Worm (Caenorhabditis elegans) whole organism, early embryonic: ENCODE results near the gene clec-156.

Experiments used
- B0310.2 ChIP-seq: sonication (generic microtip); optimal IDR thresholded peaks from 2 replicates; lab custom pipeline; 2016; ENCODE audit warnings: mild to moderate bottlenecking, missing genetic modification characterization, missing compliant biosample characterization
- F13C5.2 ChIP-seq: sonication (generic microtip); optimal IDR thresholded peaks from 2 replicates; lab custom pipeline; 2017; ENCODE audit warnings: mild to moderate bottlenecking, missing genetic modification characterization, inconsistent platforms, missing compliant biosample characterization
- aly-1 ChIP-seq: sonication (generic microtip); optimal IDR thresholded peaks from 2 replicates; lab custom pipeline; 2016; ENCODE audit warnings: missing genetic modification characterization, missing compliant biosample characterization
- ama-1 ChIP-seq: fragments of 150-350 bp; optimal IDR thresholded peaks from 2 replicates; lab custom pipeline; 2014
- ceh-13 ChIP-seq: fragments of 200-800 bp; sonication (Bioruptor generic); optimal IDR thresholded peaks from 2 replicates; lab custom pipeline; 2018; ENCODE audit warnings: mild to moderate bottlenecking, missing genetic modification characterization, missing compliant biosample characterization
- ceh-36 ChIP-seq: sonication (generic microtip); optimal IDR thresholded peaks from 2 replicates; lab custom pipeline; 2016; ENCODE audit warnings: missing genetic modification characterization, inconsistent platforms, missing compliant biosample characterization
- ets-7 ChIP-seq: sonication (generic microtip); optimal IDR thresholded peaks from 2 replicates; lab custom pipeline; 2016; ENCODE audit warnings: missing genotype, missing genetic modification characterization, missing compliant biosample characterization
- flt-1 ChIP-seq: fragments of 200-800 bp; sonication (Bioruptor generic); IDR thresholded peaks from 2 replicates; pipeline ENCODE4 v1.3.6; 2022; ENCODE audit warnings: missing genetic modification characterization, missing compliant biosample characterization
- hmbx-1 ChIP-seq: sonication (generic microtip); optimal IDR thresholded peaks from 2 replicates; lab custom pipeline; 2016; ENCODE audit warnings: mild to moderate bottlenecking, missing genetic modification characterization, missing compliant biosample characterization
- hmg-4 ChIP-seq: fragments of 200-800 bp; sonication (Bioruptor generic); optimal IDR thresholded peaks from 2 replicates; lab custom pipeline; 2018; ENCODE audit warnings: mild to moderate bottlenecking, missing genetic modification characterization, missing compliant biosample characterization
- hnd-1 ChIP-seq: sonication (generic microtip); optimal IDR thresholded peaks from 2 replicates; lab custom pipeline; 2016; ENCODE audit warnings: missing genetic modification characterization, missing compliant biosample characterization
- pes-1 ChIP-seq: fragments of 200-800 bp; sonication (Bioruptor generic); IDR thresholded peaks from 2 replicates; pipeline ENCODE4 v1.3.6; 2022; ENCODE audit warnings: missing genetic modification reagents, missing genetic modification characterization, missing compliant biosample characterization
- scrt-1 ChIP-seq: fragments of 200-800 bp; sonication (Bioruptor generic); IDR thresholded peaks from 2 replicates; pipeline ENCODE4 v1.3.6; 2022; ENCODE audit warnings: missing genetic modification characterization, missing compliant biosample characterization
- sea-1 ChIP-seq: fragments of 200-800 bp; sonication (Bioruptor generic); conservative IDR thresholded peaks from 2 replicates; pipeline ENCODE4 v1.3.6; 2022; ENCODE audit warnings: missing genetic modification characterization, missing compliant biosample characterization
- tbx-11 ChIP-seq: fragments of 200-800 bp; sonication (Bioruptor generic); IDR thresholded peaks from 2 replicates; pipeline ENCODE4 v1.3.6; 2022; ENCODE audit warnings: missing genetic modification characterization, missing compliant biosample characterization
- tbx-37 ChIP-seq: fragments of 200-800 bp; sonication (Bioruptor generic); conservative IDR thresholded peaks from 2 replicates; pipeline ENCODE4 v1.3.6; 2022; ENCODE audit warnings: missing genetic modification reagents, missing genetic modification characterization, missing compliant biosample characterization
- tra-4 ChIP-seq: sonication (generic microtip); optimal IDR thresholded peaks from 2 replicates; lab custom pipeline; 2017; ENCODE audit warnings: missing genetic modification characterization, missing compliant biosample characterization

clec-156 gene

ce11 chrIII:4830207-4830606 is 11.9 kb downstream of the clec-156 start, which contains the start of gene nspd-9:
Gene nspd-9, minus strand, starts transcription at chrIII:4830307.
- no peak for TF ChIP-seq tbx-37 (GFP tag; lab: Robert Waterston, UW)
- TF ChIP-seq scrt-1 (GFP tag; lab: Robert Waterston, UW), result no peak
- TF ChIP-seq ets-7 (tag; lab: Kevin White, UChicago), result no peak
- TF ChIP-seq sea-1 (GFP tag; lab: Robert Waterston, UW), result no peak
- TF ChIP-seq aly-1, result no peak
- TF ChIP-seq B0310.2 (tag; lab: Kevin White, UChicago), result no peak

ce11 chrIII:4829440-4829839 is 12.6 kb downstream of the clec-156 start, which contains the start of gene F26A1.9:
Gene F26A1.9, minus strand, starts transcription at chrIII:4829540.
- TF ChIP-seq tra-4 (tag; lab: Kevin White, UChicago) (no peak), hmg-4 (GFP tag; lab: Kevin White, UChicago) (no peak), ama-1 (lab: Kevin White, UChicago) (no peak), ets-7 (tag; lab: Kevin White, UChicago) (no peak), sea-1 (GFP tag; lab: Robert Waterston, UW) (no peak), scrt-1 (GFP tag; lab: Robert Waterston, UW) (no peak)

ce11 chrIII:4826606-4827005 is 15.5 kb downstream of the clec-156 start, which contains the start of gene F26A1.3:
Gene F26A1.3, plus strand, starts transcription at chrIII:4826906.
- TF ChIP-seq tra-4 (tag; lab: Kevin White, UChicago), result no peak
- no peak for TF ChIP-seq ceh-36 (tag; lab: Kevin White, UChicago)
- TF ChIP-seq F13C5.2 (tag; lab: Kevin White, UChicago), result no peak
- TF ChIP-seq hnd-1 (tag; lab: Kevin White, UChicago), result no peak
- no peak for TF ChIP-seq scrt-1 (GFP tag; lab: Robert Waterston, UW)
- TF ChIP-seq ama-1 (lab: Kevin White, UChicago), result no peak
- no peak for TF ChIP-seq hmbx-1 (tag; lab: Kevin White, UChicago)

ce11 chrIII:4822140-4822539 is 19.9 kb downstream of the clec-156 start, which contains the start of gene F26A1.8:
Gene F26A1.8, minus strand, starts transcription at chrIII:4822240.
- TF ChIP-seq tra-4 (tag; lab: Kevin White, UChicago), result no peak
- no peak for TF ChIP-seq pes-1
- TF ChIP-seq ceh-13 (GFP tag; lab: Kevin White, UChicago), result no peak
- no peak for TF ChIP-seq hnd-1 (tag; lab: Kevin White, UChicago)
- TF ChIP-seq sea-1 (GFP tag; lab: Robert Waterston, UW), result no peak
- TF ChIP-seq hmg-4 (GFP tag; lab: Kevin White, UChicago), result no peak
- TF ChIP-seq scrt-1 (GFP tag; lab: Robert Waterston, UW), result no peak
- no peak for TF ChIP-seq ets-7 (tag; lab: Kevin White, UChicago)
- TF ChIP-seq ama-1 (lab: Kevin White, UChicago), result no peak
- no peak for TF ChIP-seq F13C5.2 (tag; lab: Kevin White, UChicago)
- TF ChIP-seq hmbx-1 (tag; lab: Kevin White, UChicago), result no peak
- TF ChIP-seq tbx-11, result no peak
- TF ChIP-seq flt-1, result no peak
- TF ChIP-seq tbx-37 (GFP tag; lab: Robert Waterston, UW), result no peak
- no peak for TF ChIP-seq B0310.2 (tag; lab: Kevin White, UChicago)
- no peak for TF ChIP-seq ceh-36 (tag; lab: Kevin White, UChicago)
- no peak for TF ChIP-seq aly-1

- no peak for TF ChIP-seq tbx-37 (GFP tag; lab: Robert Waterston, UW)
- no peak for TF ChIP-seq ceh-36 (tag; lab: Kevin White, UChicago)
- TF ChIP-seq aly-1, result no peak
- TF ChIP-seq pes-1, result no peak
- TF ChIP-seq scrt-1 (GFP tag; lab: Robert Waterston, UW), result no peak
- no peak for TF ChIP-seq ets-7 (tag; lab: Kevin White, UChicago)
- TF ChIP-seq hmbx-1 (tag; lab: Kevin White, UChicago), result no peak
- TF ChIP-seq B0310.2 (tag; lab: Kevin White, UChicago), result no peak
- TF ChIP-seq tra-4 (tag; lab: Kevin White, UChicago), result no peak
- TF ChIP-seq ama-1 (lab: Kevin White, UChicago), result no peak
- TF ChIP-seq tbx-11, result no peak
- TF ChIP-seq hmg-4 (GFP tag; lab: Kevin White, UChicago), result no peak
- no peak for TF ChIP-seq hnd-1 (tag; lab: Kevin White, UChicago)
- no peak for TF ChIP-seq ceh-13 (GFP tag; lab: Kevin White, UChicago)
- TF ChIP-seq flt-1, result no peak
- no peak for TF ChIP-seq F13C5.2 (tag; lab: Kevin White, UChicago)
- no peak for TF ChIP-seq sea-1 (GFP tag; lab: Robert Waterston, UW)
These were observed 22.2 kb downstream of the clec-156 start, which contains the start of gene F26A1.7 for ce11 chrIII:4819843-4820242. Gene F26A1.7, minus strand, starts transcription at chrIII:4819943.

ce11 chrIII:4817240-4817639 is 24.8 kb downstream of the clec-156 start, which contains the start of gene F26A1.4:
Gene F26A1.4, plus strand, starts transcription at chrIII:4817540.
- no peak for TF ChIP-seq ceh-13 (GFP tag; lab: Kevin White, UChicago)
- no peak for TF ChIP-seq ets-7 (tag; lab: Kevin White, UChicago)
- TF ChIP-seq F13C5.2 (tag; lab: Kevin White, UChicago), result no peak
- no peak for TF ChIP-seq flt-1
- no peak for TF ChIP-seq pes-1
- no peak for TF ChIP-seq tbx-37 (GFP tag; lab: Robert Waterston, UW)
- TF ChIP-seq aly-1, result no peak
- TF ChIP-seq sea-1 (GFP tag; lab: Robert Waterston, UW), result no peak
- TF ChIP-seq ceh-36 (tag; lab: Kevin White, UChicago), result no peak
- no peak for TF ChIP-seq tbx-11
- no peak for TF ChIP-seq hmbx-1 (tag; lab: Kevin White, UChicago)
- no peak for TF ChIP-seq tra-4 (tag; lab: Kevin White, UChicago)
- TF ChIP-seq hmg-4 (GFP tag; lab: Kevin White, UChicago), result no peak
- no peak for TF ChIP-seq scrt-1 (GFP tag; lab: Robert Waterston, UW)
- no peak for TF ChIP-seq hnd-1 (tag; lab: Kevin White, UChicago)
- TF ChIP-seq ama-1 (lab: Kevin White, UChicago), result no peak
- TF ChIP-seq B0310.2 (tag; lab: Kevin White, UChicago), result no peak

DNA sequence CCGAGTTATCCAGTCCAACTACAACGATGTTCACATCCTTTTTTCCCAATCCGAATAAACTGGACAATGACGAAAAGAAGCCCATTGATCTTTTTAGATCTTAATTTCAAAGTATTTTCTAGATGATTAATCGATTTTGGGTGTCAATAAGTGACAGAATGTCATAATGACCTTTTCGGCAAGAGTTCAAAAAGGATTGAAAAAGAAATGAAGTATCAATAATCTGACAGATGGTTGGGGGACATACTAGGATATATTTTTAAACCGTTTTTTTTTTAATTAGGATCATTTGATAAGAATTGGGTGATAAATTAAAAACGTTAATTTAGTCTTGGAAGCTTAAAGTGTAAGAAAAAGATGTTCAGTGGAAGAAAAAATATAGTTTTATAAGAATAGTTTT is 27.3 kb downstream of the clec-156 start, which contains the start of gene arl-6:
Gene arl-6, minus strand, starts transcription at position 101 of the 400 bp plus-strand sequence.
- TF ChIP-seq ceh-36 (tag; lab: Kevin White, UChicago), result no peak
- TF ChIP-seq aly-1, result no peak
- TF ChIP-seq tbx-11, result no peak
- no peak for TF ChIP-seq ceh-13 (GFP tag; lab: Kevin White, UChicago)
- no peak for TF ChIP-seq F13C5.2 (tag; lab: Kevin White, UChicago)
- no peak for TF ChIP-seq hnd-1 (tag; lab: Kevin White, UChicago)
- TF ChIP-seq flt-1, result no peak
- no peak for TF ChIP-seq ama-1 (lab: Kevin White, UChicago)
- no peak for TF ChIP-seq pes-1
- no peak for TF ChIP-seq hmg-4 (GFP tag; lab: Kevin White, UChicago)
- TF ChIP-seq hmbx-1 (tag; lab: Kevin White, UChicago), result no peak
- no peak for TF ChIP-seq B0310.2 (tag; lab: Kevin White, UChicago)
- TF ChIP-seq tbx-37 (GFP tag; lab: Robert Waterston, UW), result no peak
- no peak for TF ChIP-seq ets-7 (tag; lab: Kevin White, UChicago)
- TF ChIP-seq tra-4 (tag; lab: Kevin White, UChicago), result no peak
